Worm (Caenorhabditis elegans) whole organism, late embryonic: ENCODE measurements around the gene affl-1.

Experiments used
- C38D4.7 ChIP-seq: fragments of 200-800 bp; sonication (Bioruptor generic); optimal IDR thresholded peaks from 2 replicates; lab custom pipeline; 2018; ENCODE audit warnings: mild to moderate bottlenecking, missing genetic modification characterization, moderate library complexity, missing compliant biosample characterization
- K02D7.2 ChIP-seq: sonication (generic microtip); optimal IDR thresholded peaks from 2 replicates; lab custom pipeline; 2017; ENCODE audit warnings: mild to moderate bottlenecking, missing genetic modification characterization, missing compliant biosample characterization
- T23F11.4 ChIP-seq: fragments of 200-800 bp; sonication (Bioruptor generic); optimal IDR thresholded peaks from 2 replicates; lab custom pipeline; 2018; ENCODE audit warnings: mild to moderate bottlenecking, missing genetic modification characterization, missing compliant biosample characterization
- Y22D7AL.16 ChIP-seq: sonication (generic microtip); optimal IDR thresholded peaks from 2 replicates; lab custom pipeline; 2016; ENCODE audit warnings: missing genetic modification characterization, missing compliant biosample characterization
- ceh-30 ChIP-seq: fragments of 150-350 bp; optimal IDR thresholded peaks from 2 replicates; lab custom pipeline; 2014; ENCODE audit warnings: missing biosample characterization, missing genetic modification characterization
- ceh-31 ChIP-seq: sonication (generic microtip); optimal IDR thresholded peaks from 2 replicates; lab custom pipeline; 2016; ENCODE audit warnings: missing genetic modification characterization, missing compliant biosample characterization
- ceh-34 ChIP-seq: sonication (generic microtip); optimal IDR thresholded peaks from 2 replicates; lab custom pipeline; 2016; ENCODE audit warnings: mild to moderate bottlenecking, missing genetic modification characterization, missing compliant biosample characterization
- ceh-45 ChIP-seq: fragments of 200-800 bp; sonication (Bioruptor generic); IDR thresholded peaks from 2 replicates; pipeline ENCODE4 v1.3.6; 2022; ENCODE audit warnings: missing genetic modification reagents, missing genetic modification characterization, missing compliant biosample characterization
- ceh-48 ChIP-seq: sonication (generic microtip); optimal IDR thresholded peaks from 2 replicates; lab custom pipeline; 2016; ENCODE audit warnings: missing genetic modification characterization, inconsistent platforms, missing compliant biosample characterization
- ceh-9 ChIP-seq: sonication (generic microtip); optimal IDR thresholded peaks from 2 replicates; lab custom pipeline; 2016; ENCODE audit warnings: mild to moderate bottlenecking, missing genetic modification characterization, inconsistent platforms, missing compliant biosample characterization
- che-1 ChIP-seq: sonication (generic microtip); optimal IDR thresholded peaks from 2 replicates; lab custom pipeline; 2016; ENCODE audit warnings: mild to moderate bottlenecking, missing genetic modification characterization, missing compliant biosample characterization
- dmd-4 ChIP-seq: sonication (generic microtip); optimal IDR thresholded peaks from 2 replicates; lab custom pipeline; 2016; ENCODE audit warnings: borderline replicate concordance, missing genetic modification characterization, missing compliant biosample characterization
- ets-4 ChIP-seq: sonication (generic microtip); optimal IDR thresholded peaks from 2 replicates; lab custom pipeline; 2016; ENCODE audit warnings: missing genetic modification characterization, missing compliant biosample characterization
- fax-1 ChIP-seq: sonication (generic microtip); optimal IDR thresholded peaks from 2 replicates; lab custom pipeline; 2016; ENCODE audit warnings: missing genotype, missing genetic modification characterization, missing compliant biosample characterization
- gmeb-2 ChIP-seq: sonication (generic microtip); optimal IDR thresholded peaks from 2 replicates; lab custom pipeline; 2016; ENCODE audit warnings: missing genetic modification characterization, inconsistent platforms, missing compliant biosample characterization
- hlh-15 ChIP-seq: sonication (generic microtip); optimal IDR thresholded peaks from 2 replicates; lab custom pipeline; 2016; ENCODE audit warnings: missing genetic modification characterization, missing compliant biosample characterization
- hlh-30 ChIP-seq: sonication (generic microtip); optimal IDR thresholded peaks from 2 replicates; lab custom pipeline; 2017; ENCODE audit warnings: antibody characterized with exemption, missing genetic modification characterization, missing compliant biosample characterization; ENCODE audit not compliant: insufficient read depth
- hlh-8 ChIP-seq: sonication (generic microtip); optimal IDR thresholded peaks from 2 replicates; lab custom pipeline; 2016; ENCODE audit warnings: missing genotype, missing genetic modification characterization, missing compliant biosample characterization
- lim-6 ChIP-seq: sonication (generic microtip); optimal IDR thresholded peaks from 2 replicates; lab custom pipeline; 2016; ENCODE audit warnings: missing genetic modification characterization, missing compliant biosample characterization
- lin-11 ChIP-seq: fragments of 200-800 bp; sonication (Bioruptor generic); optimal IDR thresholded peaks from 2 replicates; lab custom pipeline; 2018; ENCODE audit warnings: mild to moderate bottlenecking, missing genetic modification characterization, missing compliant biosample characterization
- nfya-1 ChIP-seq: sonication (generic microtip); optimal IDR thresholded peaks from 2 replicates; lab custom pipeline; 2017; ENCODE audit warnings: missing genetic modification characterization, mild to moderate bottlenecking, missing compliant biosample characterization, antibody characterized with exemption, moderate library complexity
- odd-2 ChIP-seq: sonication (generic microtip); optimal IDR thresholded peaks from 2 replicates; lab custom pipeline; 2017; ENCODE audit warnings: antibody characterized with exemption, mild to moderate bottlenecking, missing genetic modification characterization, missing compliant biosample characterization
- pax-1 ChIP-seq: fragments of 150-350 bp; optimal IDR thresholded peaks from 2 replicates; lab custom pipeline; 2014; ENCODE audit warnings: missing biosample characterization, missing genetic modification characterization
- pha-2 ChIP-seq: sonication (generic microtip); optimal IDR thresholded peaks from 2 replicates; lab custom pipeline; 2017; ENCODE audit warnings: mild to moderate bottlenecking, missing genetic modification characterization, missing compliant biosample characterization
- pqm-1 ChIP-seq: sonication (generic microtip); optimal IDR thresholded peaks from 2 replicates; lab custom pipeline; 2016; ENCODE audit warnings: missing genetic modification characterization, missing compliant biosample characterization
- rnt-1 ChIP-seq: sonication (generic microtip); optimal IDR thresholded peaks from 2 replicates; lab custom pipeline; 2016; ENCODE audit warnings: missing genetic modification characterization, missing compliant biosample characterization
- sdc-2 ChIP-seq: sonication (generic microtip); optimal IDR thresholded peaks from 2 replicates; lab custom pipeline; 2016; ENCODE audit warnings: missing genotype, missing genetic modification characterization, missing compliant biosample characterization
- sox-2 ChIP-seq: fragments of 200-800 bp; sonication (Bioruptor generic); IDR thresholded peaks from 2 replicates; pipeline ENCODE4 v1.3.6; 2022; ENCODE audit warnings: missing genetic modification reagents, missing genetic modification characterization, missing compliant biosample characterization
- syd-9 ChIP-seq: sonication (generic microtip); optimal IDR thresholded peaks from 2 replicates; lab custom pipeline; 2016; ENCODE audit warnings: mild to moderate bottlenecking, missing genetic modification characterization, moderate library complexity, missing compliant biosample characterization
- tbx-2 ChIP-seq: sonication (generic microtip); optimal IDR thresholded peaks from 2 replicates; lab custom pipeline; 2016; ENCODE audit warnings: missing genetic modification characterization, missing compliant biosample characterization
- tbx-7 ChIP-seq: sonication (generic microtip); optimal IDR thresholded peaks from 2 replicates; lab custom pipeline; 2016; ENCODE audit warnings: missing genotype, missing genetic modification characterization, missing compliant biosample characterization
- ttx-3 ChIP-seq: sonication (generic microtip); optimal IDR thresholded peaks from 2 replicates; lab custom pipeline; 2016; ENCODE audit warnings: missing genetic modification reagents, missing genetic modification characterization, missing compliant biosample characterization
- unc-42 ChIP-seq: sonication (generic microtip); optimal IDR thresholded peaks from 2 replicates; lab custom pipeline; 2016; ENCODE audit warnings: missing genotype, missing genetic modification characterization, missing compliant biosample characterization
- unc-86 ChIP-seq: sonication (generic microtip); optimal IDR thresholded peaks from 2 replicates; lab custom pipeline; 2016; ENCODE audit warnings: missing genetic modification characterization, missing compliant biosample characterization
- ztf-16 ChIP-seq: sonication (generic microtip); optimal IDR thresholded peaks from 2 replicates; lab custom pipeline; 2017; ENCODE audit warnings: missing genetic modification characterization, missing compliant biosample characterization

affl-1 gene

DNA sequence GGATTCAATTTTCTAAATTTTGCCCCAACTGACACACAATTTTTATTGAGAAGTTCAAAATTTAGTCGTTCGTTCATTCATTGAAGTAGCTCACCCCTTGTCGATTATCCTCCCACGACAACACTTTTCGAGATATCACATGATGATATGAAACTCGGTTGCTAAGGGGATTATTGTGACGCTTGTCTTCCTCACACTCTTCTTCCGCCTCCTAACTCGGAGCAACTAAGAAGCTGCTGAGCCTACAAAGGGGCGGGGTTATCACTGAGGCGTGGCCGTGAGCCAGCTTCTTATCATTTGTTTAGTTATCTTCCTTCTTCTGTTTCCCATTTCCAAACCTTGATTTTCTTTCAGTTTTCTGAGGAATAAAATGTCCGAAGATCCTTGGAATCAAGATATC is 43.5 kb downstream of the affl-1 start, which contains the start of gene F10C5.3:
TSS of gene F10C5.3 (plus strand) at position 313 of the 400 bp plus-strand sequence.
- TF ChIP-seq rnt-1 (tag; lab: Kevin White, UChicago) (no peak), T23F11.4 (no peak), ceh-30 (no peak), ceh-48 (tag; lab: Kevin White, UChicago) (no peak), ceh-34 (tag; lab: Kevin White, UChicago) (no peak), fax-1 (no peak), ttx-3 (no peak), pqm-1 (tag; lab: Kevin White, UChicago) (no peak), tbx-2 (no peak), syd-9 (no peak), pha-2 (tag; lab: Kevin White, UChicago) (no peak), K02D7.2 (tag; lab: Kevin White, UChicago) (no peak), sox-2 (GFP tag; lab: Robert Waterston, UW) (no peak), lim-6 (tag; lab: Kevin White, UChicago) (no peak), nfya-1 (tag; lab: Kevin White, UChicago) (no peak), ets-4 (tag; lab: Kevin White, UChicago) (no peak), hlh-15 (tag; lab: Kevin White, UChicago) (no peak)

DNA sequence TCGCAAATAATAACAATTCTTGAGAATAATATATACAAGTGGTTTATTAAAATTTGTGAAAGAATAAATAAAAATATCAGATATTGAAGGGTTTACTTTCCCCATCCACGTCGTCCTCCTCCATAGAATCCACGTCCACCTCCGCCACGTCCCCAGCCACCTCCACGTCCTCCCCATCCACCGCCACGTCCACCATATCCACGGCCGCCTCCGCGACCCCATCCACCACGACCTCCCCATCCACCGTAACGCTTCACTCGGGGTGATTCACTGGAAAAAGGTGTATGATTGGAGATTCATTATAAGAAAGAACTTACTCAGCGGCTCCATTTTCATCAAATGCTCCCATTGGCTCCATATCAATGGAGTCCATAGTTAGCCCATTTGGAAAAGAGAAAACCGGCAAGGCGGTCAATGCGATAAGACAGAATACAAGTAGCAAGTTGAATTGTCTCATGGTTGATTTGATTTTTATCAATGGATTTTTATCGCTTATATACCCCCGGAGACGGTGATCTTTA is 46.1 kb downstream of the affl-1 start, which contains the start of gene nlp-32:
TSS of gene nlp-32 (minus strand) at position 471 of the 521 bp plus-strand sequence.
- TF ChIP-seq K02D7.2 (tag; lab: Kevin White, UChicago) (no peak), dmd-4 (tag; lab: Kevin White, UChicago) (no peak)

DNA sequence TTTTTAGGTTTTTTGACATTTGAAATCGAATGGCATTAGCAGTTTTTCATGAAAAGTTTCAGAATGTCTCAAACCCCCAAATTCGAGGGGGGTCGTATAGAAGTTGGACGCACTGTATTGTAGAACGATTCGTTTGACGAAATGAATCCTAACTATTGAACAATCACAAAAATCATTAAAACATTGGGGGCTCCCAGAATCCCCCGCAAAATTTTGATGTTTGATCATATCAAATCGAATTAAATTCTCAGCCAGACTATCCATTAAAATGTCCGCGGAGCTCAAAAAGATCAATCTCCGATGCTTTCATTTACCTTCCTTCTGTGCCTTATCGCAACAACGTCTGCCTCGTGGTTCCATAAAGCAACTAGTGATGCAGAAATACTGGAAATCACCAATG is 48.4 kb downstream of the affl-1 start, which contains the start of gene F30H5.5:
TSS of gene F30H5.5 (plus strand) at position 301 of the 400 bp plus-strand sequence.
- TF ChIP-seq hlh-8 (tag; lab: Kevin White, UChicago) (no peak), C38D4.7 (GFP tag; lab: Kevin White, UChicago) (no peak), tbx-2 (no peak), unc-86 (tag; lab: Kevin White, UChicago) (no peak), pha-2 (tag; lab: Kevin White, UChicago) (no peak), hlh-30 (no peak), che-1 (no peak), Y22D7AL.16 (tag; lab: Kevin White, UChicago) (no peak), lim-6 (tag; lab: Kevin White, UChicago) (no peak), ceh-45 (GFP tag; lab: Robert Waterston, UW) (no peak), pax-1 (tag; lab: Kevin White, UChicago) (no peak), ttx-3 (no peak), ceh-31 (tag; lab: Kevin White, UChicago) (no peak), unc-42 (tag; lab: Kevin White, UChicago) (no peak), tbx-7 (tag; lab: Kevin White, UChicago) (no peak), lin-11 (tag; lab: Kevin White, UChicago) (no peak), pqm-1 (tag; lab: Kevin White, UChicago) (no peak), ceh-9 (no peak)

DNA sequence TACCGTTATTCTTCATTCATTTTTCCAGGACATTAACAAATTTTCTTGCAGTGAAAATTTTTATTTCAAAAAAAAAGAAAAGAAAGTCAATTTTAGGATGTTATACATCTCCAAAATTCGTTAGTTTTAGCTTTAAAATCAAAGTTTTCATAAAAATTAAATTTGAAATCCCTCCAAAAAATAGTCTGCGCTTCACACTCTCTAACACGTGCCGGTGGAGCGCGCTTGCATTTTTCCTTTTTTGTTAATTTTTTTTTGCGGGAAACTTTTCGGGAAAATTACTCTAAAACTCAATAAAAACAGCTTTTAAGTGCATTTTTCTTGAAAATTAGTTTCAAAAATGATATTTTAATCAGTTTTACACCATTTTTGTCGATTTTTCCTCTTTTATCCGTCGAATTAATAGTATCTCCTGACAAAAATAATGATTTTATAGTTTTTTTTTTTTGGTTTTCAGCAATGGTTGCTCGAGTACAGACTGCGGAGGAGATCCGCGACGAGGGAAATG is 51.1 kb downstream of the affl-1 start, which contains the start of gene unc-45:
TSS of gene unc-45 (plus strand) at position 458 of the 508 bp plus-strand sequence.
- TF ChIP-seq sdc-2 (tag; lab: Kevin White, UChicago): no peak
- no peak for TF ChIP-seq hlh-15 (tag; lab: Kevin White, UChicago)
- no peak for TF ChIP-seq ceh-30
- peak; percentile 23 for TF ChIP-seq unc-42 (tag; lab: Kevin White, UChicago)
- TF ChIP-seq ztf-16: no peak
- no peak for TF ChIP-seq odd-2
- no peak for TF ChIP-seq gmeb-2
- no peak for TF ChIP-seq ceh-45 (GFP tag; lab: Robert Waterston, UW)
